Fruit fly (Drosophila melanogaster) Kc167 (cell line): Measurements from ENCODE around the gene Ziz.

Experiments
- Sin3A ChIP-seq: fragments of >200 bp; optimal IDR thresholded peaks from 2 replicates; lab custom pipeline; 2018; ENCODE audit warnings: missing external identifiers
- h ChIP-seq: fragments of >200 bp; optimal IDR thresholded peaks from 3 replicates; lab custom pipeline; 2018; ENCODE audit warnings: missing external identifiers
- insv ChIP-seq: fragments of >200 bp; optimal IDR thresholded peaks from 3 replicates; lab custom pipeline; 2018; ENCODE audit warnings: missing external identifiers
- psq ChIP-seq: fragments of >200 bp; optimal IDR thresholded peaks from 2 replicates; lab custom pipeline; 2017; ENCODE audit warnings: missing external identifiers
- ttk ChIP-seq: sonication (Bioruptor generic); optimal IDR thresholded peaks from 2 replicates; lab custom pipeline; 2017; ENCODE audit warnings: missing external identifiers

- TF ChIP-seq psq (no peak), h (lab: Kevin White, UChicago) (no peak), insv (lab: Kevin White, UChicago) (no peak), ttk (lab: Kevin White, UChicago) (no peak), Sin3A (lab: Kevin White, UChicago) (no peak)
These were observed 2.7 kb downstream of the Ziz start for dm6 chr2L:7493444-7493843.
